Worm (Caenorhabditis elegans): ENCODE results near the gene JC8.16.

The JC8.16 gene

ce11 chrIV:13258872-13259271, at the start of gene JC8.16:
TSS of gene JC8.16 (plus strand) at chrIV:13259172.
- TF ChIP-seq sup-37 (GFP tag; optimal IDR thresholded peaks at IDR 0.05) (no peak), nhr-12 (tag; optimal IDR thresholded peaks at IDR 0.05) (no peak), efl-1 (optimal IDR thresholded peaks at IDR 0.05) (no peak), efl-1 (GFP tag; optimal IDR thresholded peaks at IDR 0.05 in 1 of 2) (peak in 1 of 2 experiments; percentile 88)

DNA sequence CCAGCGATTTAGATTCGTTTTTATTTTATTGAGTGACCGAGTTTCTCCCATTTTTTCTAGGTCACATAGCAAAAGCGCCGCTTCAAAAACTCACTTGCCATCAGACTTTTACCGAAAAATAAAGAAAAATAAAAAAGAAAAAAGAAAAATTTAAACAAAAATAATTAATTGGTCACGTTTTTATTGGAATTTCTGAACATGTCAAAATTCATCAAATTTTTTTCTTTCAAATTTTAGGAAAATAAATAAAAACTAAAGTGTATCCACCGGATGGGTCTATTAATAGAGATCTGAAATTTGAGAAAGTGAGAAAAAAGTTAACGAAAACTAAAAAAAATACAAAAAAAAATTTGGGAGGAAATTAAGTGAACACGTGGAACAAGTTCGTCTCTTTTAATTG, 49.4 kb upstream of the JC8.16 start, which contains the start of gene C48D1.9:
TSS of gene C48D1.9 (minus strand) at position 101 of the 400 bp plus-strand sequence.
- no peak for TF ChIP-seq nhr-90 (tag; optimal IDR thresholded peaks at IDR 0.05; ENCODE audit: poor library complexity)
- no peak for TF ChIP-seq egl-27 (tag; optimal IDR thresholded peaks at IDR 0.05)
- TF ChIP-seq nhr-71 (tag; optimal IDR thresholded peaks at IDR 0.05) = no peak
- TF ChIP-seq alr-1 (tag; optimal IDR thresholded peaks at IDR 0.05; ENCODE audit: borderline replicate concordance) = no peak
- no peak for TF ChIP-seq egl-13 (tag; optimal IDR thresholded peaks at IDR 0.05)
- no peak for TF ChIP-seq irx-1 (tag; optimal IDR thresholded peaks at IDR 0.05)
- TF ChIP-seq aha-1 (tag; optimal IDR thresholded peaks at IDR 0.05) = no peak
- TF ChIP-seq sox-4 (tag; optimal IDR thresholded peaks at IDR 0.05) = no peak
- TF ChIP-seq nhr-28 (tag; optimal IDR thresholded peaks at IDR 0.05) = no peak
- TF ChIP-seq unc-62 (GFP tag; optimal IDR thresholded peaks at IDR 0.05) = no peak
- no peak for TF ChIP-seq unc-86 (tag; optimal IDR thresholded peaks at IDR 0.05)
- TF ChIP-seq lsy-2 (tag; optimal IDR thresholded peaks at IDR 0.05) = no peak
- no peak for TF ChIP-seq aly-2 (tag; optimal IDR thresholded peaks at IDR 0.05)
- no peak for TF ChIP-seq jun-1 (tag; optimal IDR thresholded peaks at IDR 0.05)

- TF ChIP-seq ztf-11 (tag; optimal IDR thresholded peaks at IDR 0.05) = no peak
- TF ChIP-seq fkh-8 (tag; optimal IDR thresholded peaks at IDR 0.05) = no peak
- TF ChIP-seq zag-1 (tag; optimal IDR thresholded peaks at IDR 0.05) = no peak
- TF ChIP-seq ces-1 (GFP tag; optimal IDR thresholded peaks at IDR 0.05) = no peak
- no peak for TF ChIP-seq C04F5.9 (tag; optimal IDR thresholded peaks at IDR 0.05)
- no peak for TF ChIP-seq blmp-1 (tag; optimal IDR thresholded peaks at IDR 0.05)
These were observed 44.5 kb upstream of the JC8.16 start, which contains the start of gene cho-1 for ce11 chrIV:13214466-13214865. TSS of gene cho-1 (minus strand) at chrIV:13214566.

- TF ChIP-seq nhr-76 (tag; optimal IDR thresholded peaks at IDR 0.05) (no peak), fkh-10 (GFP tag; optimal IDR thresholded peaks at IDR 0.05) (peak; percentile 72)
These were observed 38.4 kb upstream of the JC8.16 start for ce11 chrIV:13220594-13220993.

ce11 chrIV:13221657-13222056, 37.3 kb upstream of the JC8.16 start, which contains the start of gene C48D1.5:
TSS of gene C48D1.5 (plus strand) at chrIV:13221957.
- no peak for TF ChIP-seq mdl-1 (tag; optimal IDR thresholded peaks at IDR 0.05)
- TF ChIP-seq elt-2 (tag; optimal IDR thresholded peaks at IDR 0.05) = peak; percentile 33

ce11 chrIV:13231393-13231792, 27.6 kb upstream of the JC8.16 start:
- TF ChIP-seq nhr-19 (GFP tag; conservative IDR thresholded peaks at IDR 0.05) (no peak), ets-5 (GFP tag; IDR thresholded peaks at IDR 0.05) (no peak), C16A3.4 (tag; optimal IDR thresholded peaks at IDR 0.05) (peak; percentile 68), blmp-1 (tag; optimal IDR thresholded peaks at IDR 0.05) (peak; percentile 63), ceh-90 (tag; optimal IDR thresholded peaks at IDR 0.05) (no peak), fos-1 (tag; optimal IDR thresholded peaks at IDR 0.05) (no peak), tlp-1 (tag; optimal IDR thresholded peaks at IDR 0.05) (no peak), elt-2 (tag; optimal IDR thresholded peaks at IDR 0.05) (no peak), lsy-2 (tag; optimal IDR thresholded peaks at IDR 0.05) (peak; percentile 95 to 99), nhr-47 (tag; optimal IDR thresholded peaks at IDR 0.05) (peak; percentile 1), grh-1 (GFP tag; IDR thresholded peaks at IDR 0.05) (no peak), ceh-88 (GFP tag; IDR thresholded peaks at IDR 0.05) (no peak), unc-98 (GFP tag; IDR thresholded peaks at IDR 0.05) (no peak), nhr-12 (tag; optimal IDR thresholded peaks at IDR 0.05) (no peak), lin-15B (tag; optimal IDR thresholded peaks at IDR 0.05) (peak; percentile 39), vab-15 (tag; optimal IDR thresholded peaks at IDR 0.05) (no peak), unc-130 (tag; optimal IDR thresholded peaks at IDR 0.05) (peak; percentile 79), C04F5.9 (tag; optimal IDR thresholded peaks at IDR 0.05) (no peak), Y116A8C.19 (tag; optimal IDR thresholded peaks at IDR 0.05; ENCODE audit: borderline replicate concordance) (no peak), ceh-82 (tag; optimal IDR thresholded peaks at IDR 0.05) (peak in 1 of 3 experiments; percentile 37), fkh-4 (tag; optimal IDR thresholded peaks at IDR 0.05; ENCODE audit: borderline replicate concordance) (no peak), fkh-8 (tag; optimal IDR thresholded peaks at IDR 0.05) (peak; percentile 34), skn-1 (tag; optimal IDR thresholded peaks at IDR 0.05) (peak; percentile 6)

Data from whole organism, L1 larva.